Worm (Caenorhabditis elegans): ENCODE measurements around the gene T16A1.4.
"Not testable (repeated sequence)": the region's sequence is repeated elsewhere in the genome, so short reads cannot be mapped to it uniquely, and the experiment has no call there.

DNA sequence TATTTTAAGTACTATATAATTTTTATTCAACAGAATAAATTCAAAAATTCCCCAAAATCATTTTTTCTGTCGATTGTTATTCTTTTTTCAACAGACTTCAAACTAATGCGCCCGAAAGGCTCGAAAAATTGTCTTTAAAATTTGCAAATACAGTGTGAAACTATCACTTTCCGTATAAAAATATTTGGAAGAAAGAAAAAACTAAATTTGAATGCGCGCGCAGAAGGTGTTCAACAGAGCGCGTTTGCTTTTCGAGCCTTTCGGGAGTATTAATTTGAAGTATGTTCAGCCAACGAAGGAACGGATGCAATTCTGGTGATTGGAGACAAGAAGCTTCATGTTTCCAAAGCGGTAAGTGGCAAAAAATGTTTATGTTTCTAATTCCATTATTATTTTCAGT is 49.1 kb upstream of the T16A1.4 start, which contains the start of gene btb-4:
- not testable (repeated sequence) for TF ChIP-seq lin-29 (GFP tag; IDR thresholded peaks at IDR 0.05); ama-1 (optimal IDR thresholded peaks at IDR 0.05); F49E8.2 (tag; optimal IDR thresholded peaks at IDR 0.05; ENCODE audit: borderline replicate concordance)
